Worm (Caenorhabditis elegans) whole organism, mixed stage, embryonic: Measurements from ENCODE around the gene T09F5.2.

Experiments
- hlh-1 ChIP-seq: fragments of 150-350 bp; optimal IDR thresholded peaks from 2 replicates; lab custom pipeline; 2014; ENCODE audit warnings: missing biosample characterization, missing genetic modification reagents, missing genetic modification characterization
- nhr-12 ChIP-seq: fragments of 150-350 bp; optimal IDR thresholded peaks from 2 replicates; lab custom pipeline; 2014; ENCODE audit warnings: missing biosample characterization, missing genetic modification characterization
- nhr-76 ChIP-seq: sonication (generic microtip); optimal IDR thresholded peaks from 2 replicates; lab custom pipeline; 2017; ENCODE audit warnings: missing biosample characterization, missing genetic modification characterization
- pha-4 ChIP-seq: fragments of 150-350 bp; optimal IDR thresholded peaks from 2 replicates; lab custom pipeline; 2018; ENCODE audit warnings: missing biosample characterization, missing genetic modification reagents, missing genetic modification characterization
- unc-62 ChIP-seq: fragments of 150-350 bp; optimal IDR thresholded peaks from 2 replicates; lab custom pipeline; 2014; ENCODE audit warnings: missing biosample characterization, missing genetic modification reagents, missing genetic modification characterization
- ztf-11 ChIP-seq: fragments of 150-350 bp; optimal IDR thresholded peaks from 2 replicates; lab custom pipeline; 2014; ENCODE audit warnings: missing biosample characterization, missing genetic modification characterization

ce11 chrV:15132423-15132822, 18.3 kb upstream of the T09F5.2 start, which contains the start of gene str-171:
- TF ChIP-seq pha-4 = no peak
- TF ChIP-seq nhr-12 (tag; lab: Kevin White, UChicago) = no peak
- TF ChIP-seq ztf-11 = no peak
- TF ChIP-seq hlh-1 (tag; lab: Kevin White, UChicago) = no peak
- no peak for TF ChIP-seq unc-62 (GFP tag; lab: Kevin White, UChicago)
- no peak for TF ChIP-seq nhr-76 (tag; lab: Kevin White, UChicago)
